Fruit fly (Drosophila melanogaster) whole organism, embryonic: ENCODE data around the gene Arpc3A.
A peak's percentile ranks its signal among the peaks of the same experiment; 100 is the strongest.

Experiments used
- ATbp ChIP-seq: fragments of 200-800 bp; sonication (Bioruptor generic); optimal IDR thresholded peaks from 2 replicates; lab custom pipeline; 2017; ENCODE audit warnings: missing biosample characterization, mild to moderate bottlenecking, missing genetic modification characterization, missing genetic modification reagents
- Aef1 ChIP-seq: fragments of 200-800 bp; sonication (Bioruptor generic); IDR thresholded peaks from 3 replicates; pipeline ENCODE4 v1.3.6; 2022; ENCODE audit warnings: missing biosample characterization, missing genetic modification characterization
- CG11093 ChIP-seq: fragments of 200-800 bp; sonication (Bioruptor generic); IDR thresholded peaks from 3 replicates; pipeline ENCODE4 v1.3.6; 2022; ENCODE audit warnings: missing biosample characterization, missing genetic modification characterization
- CG11560 ChIP-seq: fragments of 200-800 bp; sonication (Bioruptor generic); IDR thresholded peaks from 3 replicates; pipeline ENCODE4 v1.3.6; 2022; ENCODE audit warnings: missing biosample characterization, missing genetic modification characterization
- CG12219 ChIP-seq: fragments of 200-800 bp; sonication (Bioruptor generic); optimal IDR thresholded peaks from 3 replicates; lab custom pipeline; 2018; ENCODE audit warnings: missing biosample characterization, mild to moderate bottlenecking, missing genetic modification characterization
- CG14441 ChIP-seq: fragments of 200-800 bp; sonication (Bioruptor generic); IDR thresholded peaks from 2 replicates; pipeline ENCODE4 v1.3.6; 2022; ENCODE audit warnings: missing biosample characterization, missing genetic modification characterization
- CG15269 ChIP-seq: fragments of 200-800 bp; sonication (Bioruptor generic); optimal IDR thresholded peaks from 2 replicates; lab custom pipeline; 2018; ENCODE audit warnings: missing biosample characterization, mild to moderate bottlenecking, missing genetic modification characterization, moderate library complexity
- CG15696 ChIP-seq: fragments of 200-800 bp; sonication (Bioruptor generic); optimal IDR thresholded peaks from 2 replicates; lab custom pipeline; 2019; ENCODE audit warnings: missing biosample characterization, mild to moderate bottlenecking, missing genetic modification characterization, moderate library complexity
- CG1602 ChIP-seq: fragments of 200-800 bp; sonication (Bioruptor generic); optimal IDR thresholded peaks from 3 replicates; lab custom pipeline; 2016; ENCODE audit warnings: missing biosample characterization, missing genetic modification characterization
- CG1647 ChIP-seq: fragments of 200-800 bp; sonication (Bioruptor generic); optimal IDR thresholded peaks from 3 replicates; lab custom pipeline; 2016; ENCODE audit warnings: missing biosample characterization, missing genetic modification characterization
- CG16863 ChIP-seq: fragments of 200-800 bp; sonication (Bioruptor generic); optimal IDR thresholded peaks from 3 replicates; lab custom pipeline; 2016; ENCODE audit warnings: missing biosample characterization, missing genetic modification characterization
- CG17568 ChIP-seq: fragments of 200-800 bp; sonication (Bioruptor generic); optimal IDR thresholded peaks from 2 replicates; lab custom pipeline; 2018; ENCODE audit warnings: missing biosample characterization, mild to moderate bottlenecking, missing genetic modification characterization, moderate library complexity
- CG1832 ChIP-seq: fragments of 200-800 bp; sonication (Bioruptor generic); optimal IDR thresholded peaks from 2 replicates; lab custom pipeline; 2017; ENCODE audit warnings: missing biosample characterization, mild to moderate bottlenecking, missing genetic modification characterization, inconsistent platforms
- CG18599 ChIP-seq: fragments of 200-800 bp; sonication (Bioruptor generic); optimal IDR thresholded peaks from 3 replicates; lab custom pipeline; 2017; ENCODE audit warnings: missing biosample characterization, missing genetic modification characterization, mild to moderate bottlenecking, moderate library complexity, missing genetic modification reagents
- CG2120 ChIP-seq: fragments of 200-800 bp; sonication (Bioruptor generic); optimal IDR thresholded peaks from 3 replicates; lab custom pipeline; 2016; ENCODE audit warnings: missing biosample characterization, missing genetic modification characterization
- CG7928 ChIP-seq: fragments of 200-800 bp; sonication (Bioruptor generic); optimal IDR thresholded peaks from 2 replicates; lab custom pipeline; 2017; ENCODE audit warnings: missing biosample characterization, mild to moderate bottlenecking, missing genetic modification characterization
- CG8388 ChIP-seq: fragments of 200-800 bp; sonication (Bioruptor generic); optimal IDR thresholded peaks from 2 replicates; lab custom pipeline; 2019; ENCODE audit warnings: missing biosample characterization, mild to moderate bottlenecking, missing genetic modification characterization, moderate library complexity
- CG9817 ChIP-seq: fragments of 200-800 bp; sonication (Bioruptor generic); optimal IDR thresholded peaks from 2 replicates; lab custom pipeline; 2018; ENCODE audit warnings: missing biosample characterization, mild to moderate bottlenecking, missing genetic modification characterization, moderate library complexity
- CHES-1-like ChIP-seq: fragments of 200-800 bp; sonication (Bioruptor generic); optimal IDR thresholded peaks from 2 replicates; lab custom pipeline; 2016; ENCODE audit warnings: missing biosample characterization, missing genetic modification characterization
- Dad ChIP-seq: fragments of 200-800 bp; sonication (Bioruptor generic); optimal IDR thresholded peaks from 3 replicates; lab custom pipeline; 2016; ENCODE audit warnings: missing biosample characterization, missing genetic modification characterization
- Drgx ChIP-seq: fragments of 200-800 bp; sonication (Bioruptor generic); IDR thresholded peaks from 2 replicates; pipeline ENCODE4 v1.3.6; 2022; ENCODE audit warnings: missing biosample characterization, missing genetic modification characterization
- HHEX ChIP-seq: fragments of 200-800 bp; sonication (Bioruptor generic); optimal IDR thresholded peaks from 3 replicates; lab custom pipeline; 2017; ENCODE audit warnings: missing biosample characterization, mild to moderate bottlenecking, missing genetic modification characterization, missing genetic modification reagents
- Hey ChIP-seq: fragments of 200-800 bp; sonication (Bioruptor generic); optimal IDR thresholded peaks from 3 replicates; lab custom pipeline; 2018; ENCODE audit warnings: missing biosample characterization, mild to moderate bottlenecking, missing genetic modification characterization
- Hmr ChIP-seq: fragments of 200-800 bp; sonication (Bioruptor generic); optimal IDR thresholded peaks from 3 replicates; lab custom pipeline; 2017; ENCODE audit warnings: mild to moderate bottlenecking, missing biosample characterization, missing genetic modification reagents, missing genetic modification characterization
- Lim3 ChIP-seq: fragments of 200-800 bp; sonication (Bioruptor generic); IDR thresholded peaks from 2 replicates; pipeline ENCODE4 v1.3.6; 2022; ENCODE audit warnings: missing biosample characterization, missing genetic modification characterization
- MBD-R2 ChIP-seq: fragments of 200-800 bp; sonication (Bioruptor generic); IDR thresholded peaks from 2 replicates; pipeline ENCODE4 v1.3.6; 2022; ENCODE audit warnings: missing biosample characterization, missing genetic modification characterization
- MESR4 ChIP-seq: fragments of 200-800 bp; sonication (Bioruptor generic); optimal IDR thresholded peaks from 2 replicates; lab custom pipeline; 2018; ENCODE audit warnings: missing biosample characterization, mild to moderate bottlenecking, missing genetic modification characterization, moderate library complexity
- Med ChIP-seq: fragments of 200-800 bp; sonication (Bioruptor generic); peaks from one replicate; lab custom pipeline; 2016; ENCODE audit warnings: missing biosample characterization, missing genetic modification characterization, mild to moderate bottlenecking, inconsistent platforms, moderate library complexity
- Sry-δ ChIP-seq: fragments of 200-800 bp; sonication (Bioruptor generic); optimal IDR thresholded peaks from 2 replicates; lab custom pipeline; 2016; ENCODE audit warnings: missing biosample characterization, missing genetic modification characterization
- Taf1 ChIP-seq: fragments of 200-800 bp; sonication (Bioruptor generic); IDR thresholded peaks from 2 replicates; pipeline ENCODE4 v1.3.6; 2022; ENCODE audit warnings: missing biosample characterization, missing genetic modification characterization
- Xrp1 ChIP-seq: fragments of 200-800 bp; sonication (Bioruptor generic); IDR thresholded peaks from 2 replicates; pipeline ENCODE4 v1.3.6; 2022; ENCODE audit warnings: missing biosample characterization, missing genetic modification characterization
- bcd ChIP-seq: fragments of 200-800 bp; sonication (Bioruptor generic); optimal IDR thresholded peaks from 2 replicates; lab custom pipeline; 2017; ENCODE audit warnings: missing biosample characterization, mild to moderate bottlenecking, missing genetic modification characterization
- bsh ChIP-seq, 2 experiments: fragments of 200-800 bp; sonication (Bioruptor generic); optimal IDR thresholded peaks; 2 replicates each; lab custom pipeline; 2017 to 2018; ENCODE audit warnings: mild to moderate bottlenecking in 2 of 2, missing biosample characterization in 2 of 2, missing genetic modification characterization in 2 of 2, moderate library complexity in 1 of 2
- ci ChIP-seq: fragments of 200-800 bp; sonication (Bioruptor generic); IDR thresholded peaks from 3 replicates; pipeline ENCODE4 v1.3.6; 2022; ENCODE audit warnings: missing biosample characterization, missing genetic modification characterization
- crc ChIP-seq: fragments of 200-800 bp; sonication (Bioruptor generic); optimal IDR thresholded peaks from 2 replicates; lab custom pipeline; 2016; ENCODE audit warnings: missing biosample characterization, missing genetic modification characterization
- dan ChIP-seq: fragments of 200-800 bp; sonication (Bioruptor generic); IDR thresholded peaks from 2 replicates; pipeline ENCODE4 v1.3.6; 2022; ENCODE audit warnings: missing biosample characterization, missing genetic modification characterization
- ems ChIP-seq: fragments of 200-800 bp; sonication (Bioruptor generic); optimal IDR thresholded peaks from 3 replicates; lab custom pipeline; 2016; ENCODE audit warnings: missing biosample characterization, missing genetic modification characterization
- ham ChIP-seq: fragments of 200-800 bp; sonication (Bioruptor generic); IDR thresholded peaks from 2 replicates; pipeline ENCODE4 v1.3.6; 2022; ENCODE audit warnings: missing biosample characterization, missing genetic modification characterization
- hbn ChIP-seq: fragments of 200-800 bp; sonication (Bioruptor generic); IDR thresholded peaks from 2 replicates; pipeline ENCODE4 v1.3.6; 2022; ENCODE audit warnings: missing biosample characterization, missing genetic modification characterization; ENCODE audit not compliant: partially characterized antibody
- lov ChIP-seq, 2 experiments: fragments of 200-800 bp in 1 of 2; fragments of >200 bp in 1 of 2; sonication (Bioruptor generic) in 1 of 2; IDR thresholded peaks in 1 of 2; optimal IDR thresholded peaks in 1 of 2; 2 replicates in 1 of 2; 3 replicates in 1 of 2; pipeline versions ENCODE4 v1.3.6 to Lab custom; 2017 to 2022; ENCODE audit warnings: missing biosample characterization in 1 of 2, missing genetic modification characterization in 1 of 2
- onecut ChIP-seq: fragments of 200-800 bp; sonication (Bioruptor generic); IDR thresholded peaks from 2 replicates; pipeline ENCODE4 v1.3.6; 2022; ENCODE audit warnings: missing biosample characterization, missing genetic modification characterization
- pb ChIP-seq: fragments of 200-800 bp; sonication (Bioruptor generic); optimal IDR thresholded peaks from 3 replicates; lab custom pipeline; 2016; ENCODE audit warnings: missing biosample characterization, missing genetic modification characterization
- ranshi ChIP-seq: fragments of 200-800 bp; sonication (Bioruptor generic); IDR thresholded peaks from 2 replicates; pipeline ENCODE4 v1.3.6; 2022; ENCODE audit warnings: missing biosample characterization, missing genetic modification characterization
- sens ChIP-seq: fragments of 200-800 bp; sonication (Bioruptor generic); peaks from one replicate; lab custom pipeline; 2016; ENCODE audit warnings: missing biosample characterization, missing genetic modification characterization
- stc ChIP-seq: fragments of 200-800 bp; sonication (Bioruptor generic); IDR thresholded peaks from 2 replicates; pipeline ENCODE4 v1.3.6; 2022; ENCODE audit warnings: missing biosample characterization, missing genetic modification characterization
- sug ChIP-seq: fragments of 200-800 bp; optimal IDR thresholded peaks from 2 replicates; lab custom pipeline; 2019; ENCODE audit warnings: missing biosample characterization, mild to moderate bottlenecking, missing genetic modification characterization, moderate library complexity
- tll ChIP-seq, 2 experiments: fragments of 200-800 bp in 1 of 2; fragments of >200 bp in 1 of 2; sonication (Bioruptor generic) in 1 of 2; optimal IDR thresholded peaks; 2 replicates each; lab custom pipeline; 2017 to 2019; ENCODE audit warnings: missing biosample characterization in 2 of 2, missing genetic modification characterization in 2 of 2, mild to moderate bottlenecking in 1 of 2, moderate library complexity in 1 of 2
- zen ChIP-seq: fragments of 200-800 bp; sonication (Bioruptor generic); optimal IDR thresholded peaks from 3 replicates; lab custom pipeline; 2018; ENCODE audit warnings: missing biosample characterization, mild to moderate bottlenecking, missing genetic modification characterization, moderate library complexity
- zf30C ChIP-seq: fragments of 200-800 bp; sonication (Bioruptor generic); optimal IDR thresholded peaks from 3 replicates; lab custom pipeline; 2018; ENCODE audit warnings: missing biosample characterization, mild to moderate bottlenecking, missing genetic modification characterization

The Arpc3A gene

dm6 chr3R:15794258-15794727, 40.2 kb upstream of the Arpc3A start (continued):
- TF ChIP-seq CG18599 (GFP tag; lab: Kevin White, UChicago) (peak; percentile 64), CG9817 (tag; lab: Kevin White, UChicago) (peak; percentile 30), bsh (GFP tag; optimal IDR thresholded peaks at IDR 0.05; lab: Kevin White, UChicago) (peak in 1 of 2 experiments; percentile 25), Med (GFP tag; lab: Kevin White, UChicago) (peak; percentile 86), sug (tag; lab: Kevin White, UChicago) (peak; percentile 5), bcd (GFP tag; lab: Kevin White, UChicago) (peak; percentile 14), Sry-δ (GFP tag; lab: Kevin White, UChicago) (peak; percentile 8), onecut (GFP tag; lab: Robert Waterston, UW) (peak; percentile 35; the same call in 1 of the 2 replicates), CG12219 (no peak), tll (GFP tag; optimal IDR thresholded peaks at IDR 0.05; lab: Kevin White, UChicago) (no peak), Aef1 (GFP tag; lab: Robert Waterston, UW) (peak; percentile 45; the same call in 1 of the 3 replicates), Xrp1 (GFP tag; lab: Robert Waterston, UW) (peak; percentile 52; the same call in 1 of the 2 replicates), CG15269 (tag; lab: Kevin White, UChicago) (peak; percentile 49), lov (optimal IDR thresholded peaks at IDR 0.05; lab: Kevin White, UChicago) (no peak), lov (GFP tag; IDR thresholded peaks at IDR 0.05; lab: Robert Waterston, UW) (no peak), ci (GFP tag; lab: Robert Waterston, UW) (peak; percentile 61; the same call in 2 of the 3 replicates), dan (GFP tag; lab: Robert Waterston, UW) (no peak), CG7928 (peak; percentile 2), hbn (no peak), CG1647 (GFP tag; lab: Kevin White, UChicago) (peak; percentile 28), zen (tag; lab: Kevin White, UChicago) (peak; percentile 3), CG2120 (GFP tag; lab: Kevin White, UChicago) (peak; percentile 58), CG17568 (no peak), CG11560 (tag; lab: Robert Waterston, UW) (no peak), CG11093 (GFP tag; lab: Robert Waterston, UW) (0 out of 3 replicates have a peak, but pooled peaks have one; percentile 18), CHES-1-like (peak; percentile 67), MESR4 (GFP tag; lab: Kevin White, UChicago) (peak; percentile 25), crc (no peak), Taf1 (GFP tag; lab: Robert Waterston, UW) (no peak), zf30C (peak; percentile 24), CG16863 (GFP tag; lab: Kevin White, UChicago) (peak; percentile 51), MBD-R2 (GFP tag; lab: Robert Waterston, UW) (peak; percentile 34; the same call in 1 of the 2 replicates), Hey (tag; lab: Kevin White, UChicago) (peak; percentile 24), CG8388 (GFP tag; lab: Kevin White, UChicago) (peak; percentile 2), pb (no peak), ranshi (GFP tag; lab: Robert Waterston, UW) (peak; percentile 35; the same call in 1 of the 2 replicates), CG1602 (peak; percentile 5), Hmr (GFP tag; lab: Kevin White, UChicago) (peak; percentile 46), CG1832 (GFP tag; lab: Kevin White, UChicago) (peak; percentile 50), stc (GFP tag; lab: Robert Waterston, UW) (peak; percentile 19; the same call in 1 of the 2 replicates), ems (peak; percentile 29), Drgx (GFP tag; lab: Robert Waterston, UW) (no peak), sens (GFP tag; lab: Kevin White, UChicago) (peak; percentile 85), Lim3 (GFP tag; lab: Robert Waterston, UW) (no peak), HHEX (peak; percentile 49), ATbp (GFP tag; lab: Kevin White, UChicago) (peak; percentile 67), ham (GFP tag; lab: Robert Waterston, UW) (no peak), CG14441 (GFP tag; lab: Robert Waterston, UW) (peak; percentile 26; the same call in 1 of the 2 replicates), CG15696 (peak; percentile 6), Dad (GFP tag; lab: Kevin White, UChicago) (peak; percentile 10)
